Worm (Caenorhabditis elegans): ENCODE results near the gene EEED8.2.

- no peak for TF ChIP-seq tab-1 (GFP tag; IDR thresholded peaks at IDR 0.05)
- no peak for TF ChIP-seq ztf-23 (GFP tag; IDR thresholded peaks at IDR 0.05)
- TF ChIP-seq flt-1 (GFP tag; IDR thresholded peaks at IDR 0.05), result no peak
- TF ChIP-seq T22C8.4 (GFP tag; IDR thresholded peaks at IDR 0.05), result no peak
Observed at ce11 chrII:5437586-5437985, 21.1 kb downstream of the EEED8.2 start, which contains the start of gene F07F6.1.

Data from whole organism, midembryonic.